Worm (Caenorhabditis elegans): ENCODE data around the gene scl-18.

Gene scl-18

ce11 chrIV:11792495-11792894 lies 38.3 kb upstream of the scl-18 start, which contains the start of gene H01G02.3:
TSS of gene H01G02.3 (minus strand) at chrIV:11792595.
- TF ChIP-seq fkh-6 (tag; optimal IDR thresholded peaks at IDR 0.05): no peak
- TF ChIP-seq C38D4.7 (GFP tag; optimal IDR thresholded peaks at IDR 0.05): no peak
- TF ChIP-seq syd-9 (tag; optimal IDR thresholded peaks at IDR 0.05): no peak
- no peak for TF ChIP-seq ceh-45 (GFP tag; IDR thresholded peaks at IDR 0.05)
- no peak for TF ChIP-seq unc-42 (tag; optimal IDR thresholded peaks at IDR 0.05)
- no peak for TF ChIP-seq ets-4 (tag; optimal IDR thresholded peaks at IDR 0.05)
- no peak for TF ChIP-seq sdc-2 (tag; optimal IDR thresholded peaks at IDR 0.05)

- TF ChIP-seq unc-42 (tag; optimal IDR thresholded peaks at IDR 0.05): peak; percentile 93
- TF ChIP-seq C38D4.7 (GFP tag; optimal IDR thresholded peaks at IDR 0.05): no peak
Observed at ce11 chrIV:11788383-11788963, 34.2 kb upstream of the scl-18 start.

- no peak for TF ChIP-seq che-1 (tag; optimal IDR thresholded peaks at IDR 0.05)
- no peak for TF ChIP-seq nhr-232 (tag; optimal IDR thresholded peaks at IDR 0.05)
- no peak for TF ChIP-seq ceh-2 (tag; optimal IDR thresholded peaks at IDR 0.05)
- no peak for TF ChIP-seq fax-1 (tag; optimal IDR thresholded peaks at IDR 0.05)
- no peak for TF ChIP-seq lin-11 (tag; optimal IDR thresholded peaks at IDR 0.05)
- TF ChIP-seq hlh-30 (tag; optimal IDR thresholded peaks at IDR 0.05; ENCODE audit: insufficient read depth): no peak
- no peak for TF ChIP-seq pha-2 (tag; optimal IDR thresholded peaks at IDR 0.05)
- no peak for TF ChIP-seq pqm-1 (tag; optimal IDR thresholded peaks at IDR 0.05)
- no peak for TF ChIP-seq F13H6.1 (tag; optimal IDR thresholded peaks at IDR 0.05)
- no peak for TF ChIP-seq ztf-16 (tag; optimal IDR thresholded peaks at IDR 0.05)
- TF ChIP-seq K02D7.2 (tag; optimal IDR thresholded peaks at IDR 0.05): no peak
- TF ChIP-seq ceh-19 (GFP tag; optimal IDR thresholded peaks at IDR 0.05): no peak
- no peak for TF ChIP-seq unc-55 (GFP tag; optimal IDR thresholded peaks at IDR 0.05)
- TF ChIP-seq hlh-15 (tag; optimal IDR thresholded peaks at IDR 0.05): no peak
- no peak for TF ChIP-seq ceh-22 (tag; optimal IDR thresholded peaks at IDR 0.05)
- no peak for TF ChIP-seq Y22D7AL.16 (tag; optimal IDR thresholded peaks at IDR 0.05)
Observed at ce11 chrIV:11787793-11788192, 33.6 kb upstream of the scl-18 start.

- TF ChIP-seq pat-9 (tag; optimal IDR thresholded peaks at IDR 0.05) (no peak), tbx-2 (tag; optimal IDR thresholded peaks at IDR 0.05) (no peak), ref-2 (tag; optimal IDR thresholded peaks at IDR 0.05) (peak; percentile 18), pha-2 (tag; optimal IDR thresholded peaks at IDR 0.05) (no peak), lin-11 (tag; optimal IDR thresholded peaks at IDR 0.05) (no peak), ceh-31 (tag; optimal IDR thresholded peaks at IDR 0.05) (peak; percentile 44), pros-1 (tag; optimal IDR thresholded peaks at IDR 0.05) (no peak), pha-4 (tag; optimal IDR thresholded peaks at IDR 0.05) (no peak), unc-42 (tag; optimal IDR thresholded peaks at IDR 0.05) (peak; percentile 93), unc-86 (tag; optimal IDR thresholded peaks at IDR 0.05) (no peak), fkh-10 (GFP tag; optimal IDR thresholded peaks at IDR 0.05) (no peak)
Observed at ce11 chrIV:11785064-11785840, 31.0 kb upstream of the scl-18 start.

ce11 chrIV:11782846-11783245 lies 28.6 kb upstream of the scl-18 start:
- TF ChIP-seq tbx-2 (tag; optimal IDR thresholded peaks at IDR 0.05) (no peak), unc-42 (tag; optimal IDR thresholded peaks at IDR 0.05) (peak; percentile 89)

- TF ChIP-seq che-1 (tag; optimal IDR thresholded peaks at IDR 0.05) (no peak), unc-55 (GFP tag; optimal IDR thresholded peaks at IDR 0.05) (peak; percentile 75)
Observed at ce11 chrIV:11779028-11779427, 24.8 kb upstream of the scl-18 start, which contains the start of gene lpr-2. TSS of gene lpr-2 (plus strand) at chrIV:11779216.
